Fruit fly (Drosophila melanogaster) whole organism, embryonic: Measurements from ENCODE around the gene foxo.

Source experiments
- CG1792 ChIP-seq: fragments of 200-800 bp; sonication (Bioruptor generic); optimal IDR thresholded peaks from 2 replicates; lab custom pipeline; 2016; ENCODE audit warnings: missing biosample characterization, missing genetic modification characterization
- CG3281 ChIP-seq: fragments of 200-800 bp; sonication (Bioruptor generic); optimal IDR thresholded peaks from 3 replicates; lab custom pipeline; 2017; ENCODE audit warnings: missing biosample characterization, mild to moderate bottlenecking, missing genetic modification characterization
- Gsc ChIP-seq: fragments of 200-800 bp; sonication (Bioruptor generic); IDR thresholded peaks from 2 replicates; pipeline ENCODE4 v1.3.6; 2022; ENCODE audit warnings: missing biosample characterization, missing genetic modification characterization
- Ptx1 ChIP-seq: fragments of 200-800 bp; sonication (Bioruptor generic); IDR thresholded peaks from 2 replicates; pipeline ENCODE4 v1.3.6; 2022; ENCODE audit warnings: missing biosample characterization, missing genetic modification characterization
- nerfin-2 ChIP-seq: fragments of 200-800 bp; sonication (Bioruptor generic); IDR thresholded peaks from 2 replicates; pipeline ENCODE4 v1.3.6; 2022; ENCODE audit warnings: missing biosample characterization, missing genetic modification characterization; ENCODE audit not compliant: partially characterized antibody
- wek ChIP-seq: fragments of 200-800 bp; sonication (Bioruptor generic); optimal IDR thresholded peaks from 3 replicates; lab custom pipeline; 2018; ENCODE audit warnings: missing biosample characterization, mild to moderate bottlenecking, missing genetic modification characterization, moderate library complexity

DNA sequence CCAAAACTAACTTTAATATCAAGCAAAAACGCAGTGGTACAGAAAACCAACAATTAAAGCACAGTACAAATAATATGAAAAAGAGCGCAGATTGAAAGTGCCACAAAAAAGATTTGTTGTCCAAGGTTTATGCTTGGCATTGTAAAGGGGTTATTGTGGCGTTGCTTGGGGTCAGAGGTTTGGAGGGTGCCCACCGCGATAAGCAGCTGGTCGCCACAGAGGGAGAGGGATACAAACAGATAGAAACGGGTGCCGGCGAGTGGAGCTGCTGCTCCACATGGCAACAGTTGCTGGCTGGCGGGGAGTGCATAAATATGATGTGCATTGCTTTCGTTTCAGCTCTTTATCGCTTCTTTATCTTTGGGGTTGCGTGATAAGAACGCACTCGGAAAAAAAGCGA lies 3.7 kb downstream of the foxo start:
- TF ChIP-seq CG1792 (GFP tag; lab: Kevin White, UChicago) = no peak
- TF ChIP-seq Gsc = no peak
- no peak for TF ChIP-seq wek (GFP tag; lab: Kevin White, UChicago)
- TF ChIP-seq Ptx1 = no peak
- no peak for TF ChIP-seq CG3281 (GFP tag; lab: Kevin White, UChicago)
- no peak for TF ChIP-seq nerfin-2 (GFP tag; lab: Robert Waterston, UW)
